Worm (Caenorhabditis elegans): Measurements from ENCODE around the gene fip-1.

The fip-1 gene

DNA sequence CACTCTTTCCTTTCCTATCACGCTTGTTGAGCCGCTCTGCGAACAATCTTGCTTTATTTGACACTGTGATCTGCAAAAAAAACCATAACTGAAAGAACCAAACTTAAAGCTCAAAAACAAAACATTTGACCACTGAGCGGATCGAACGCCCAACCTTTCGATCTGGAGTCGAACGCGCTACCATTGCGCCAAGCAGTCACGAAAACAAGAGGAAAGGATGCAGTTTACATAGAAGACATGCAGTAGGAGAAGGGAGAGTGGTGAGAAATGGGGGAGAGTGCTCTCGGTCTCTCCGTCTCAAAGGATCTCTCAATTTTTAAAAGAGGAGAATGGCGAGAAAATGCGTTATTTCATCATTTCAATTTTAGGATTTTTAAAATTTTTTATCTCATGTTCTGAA, 38.8 kb downstream of the fip-1 start (continued):
- no peak for TF ChIP-seq ceh-32 (tag; optimal IDR thresholded peaks at IDR 0.05; ENCODE audit: poor library complexity)
- peak; percentile 87 for TF ChIP-seq tra-1 (GFP tag; IDR thresholded peaks at IDR 0.05)
- TF ChIP-seq unc-62 (GFP tag; optimal IDR thresholded peaks at IDR 0.05 in 1 of 2): peak in 1 of 2 experiments; percentile 93
- TF ChIP-seq unc-62 (tag; optimal IDR thresholded peaks at IDR 0.05): no peak
- TF ChIP-seq lin-38 (GFP tag; IDR thresholded peaks at IDR 0.05): peak; percentile 84
- peak; percentile 95 for TF ChIP-seq dmd-8 (GFP tag; IDR thresholded peaks at IDR 0.05)
- TF ChIP-seq lin-39 (tag; optimal IDR thresholded peaks at IDR 0.05): no peak
- peak; percentile 41 for TF ChIP-seq Y5F2A.4 (GFP tag; optimal IDR thresholded peaks at IDR 0.05)
- TF ChIP-seq nhr-102 (tag; optimal IDR thresholded peaks at IDR 0.05): peak; percentile 75
- TF ChIP-seq gei-8 (GFP tag; optimal IDR thresholded peaks at IDR 0.05): peak; percentile 71
- peak; percentile 44 for TF ChIP-seq F49E8.2 (tag; optimal IDR thresholded peaks at IDR 0.05; ENCODE audit: borderline replicate concordance)
- peak; percentile 97 for TF ChIP-seq lim-7 (GFP tag; IDR thresholded peaks at IDR 0.05)
- no peak for TF ChIP-seq R02D3.7 (tag; optimal IDR thresholded peaks at IDR 0.05)
- TF ChIP-seq set-16 (GFP tag; IDR thresholded peaks at IDR 0.05): peak; percentile 29; the same call in 1 of the 2 replicates
- peak; percentile 47 for TF ChIP-seq dmd-6 (GFP tag; IDR thresholded peaks at IDR 0.05)
- 0 out of 2 replicates have a peak, but pooled peaks have one; percentile 36 for TF ChIP-seq zip-11 (GFP tag; IDR thresholded peaks at IDR 0.05)
- TF ChIP-seq D1046.2 (GFP tag; IDR thresholded peaks at IDR 0.05): no peak
- TF ChIP-seq zag-1 (tag; optimal IDR thresholded peaks at IDR 0.05): no peak
- TF ChIP-seq dve-1 (tag; optimal IDR thresholded peaks at IDR 0.05; ENCODE audit: insufficient read depth): peak; percentile 58
- TF ChIP-seq attf-4 (tag; optimal IDR thresholded peaks at IDR 0.05): no peak
- peak; percentile 90 for TF ChIP-seq arid-1 (GFP tag; conservative IDR thresholded peaks at IDR 0.05)
- peak; percentile 77 for TF ChIP-seq nhr-111 (GFP tag; optimal IDR thresholded peaks at IDR 0.05)
- peak; percentile 53 for TF ChIP-seq dpl-1 (GFP tag; optimal IDR thresholded peaks at IDR 0.05)
- no peak for TF ChIP-seq pqm-1 (tag; optimal IDR thresholded peaks at IDR 0.05)
- TF ChIP-seq ceh-82 (tag; optimal IDR thresholded peaks at IDR 0.05): no peak
- no peak for TF ChIP-seq ztf-11 (tag; optimal IDR thresholded peaks at IDR 0.05)
- TF ChIP-seq php-3 (GFP tag; IDR thresholded peaks at IDR 0.05): peak; percentile 72
- TF ChIP-seq mdl-1 (tag; optimal IDR thresholded peaks at IDR 0.05): no peak
- peak; percentile 81 for TF ChIP-seq ztf-7 (tag; optimal IDR thresholded peaks at IDR 0.05)
- TF ChIP-seq lir-3 (tag; optimal IDR thresholded peaks at IDR 0.05): peak; percentile 75
- peak; percentile 72 for TF ChIP-seq lin-13 (GFP tag; optimal IDR thresholded peaks at IDR 0.05)
- peak; percentile 61 for TF ChIP-seq aly-2 (tag; optimal IDR thresholded peaks at IDR 0.05)
- TF ChIP-seq nhr-237 (tag; optimal IDR thresholded peaks at IDR 0.05): no peak
- peak; percentile 54 for TF ChIP-seq spr-3 (GFP tag; optimal IDR thresholded peaks at IDR 0.05)
- peak; percentile 79 for TF ChIP-seq mxl-2 (GFP tag; conservative IDR thresholded peaks at IDR 0.05)
- peak; percentile 85 for TF ChIP-seq T26A8.4 (GFP tag; IDR thresholded peaks at IDR 0.05)
- no peak for TF ChIP-seq nhr-77 (tag; optimal IDR thresholded peaks at IDR 0.05)
- TF ChIP-seq nhr-10 (tag; optimal IDR thresholded peaks at IDR 0.05): no peak
- TF ChIP-seq ceh-62 (tag; optimal IDR thresholded peaks at IDR 0.05): no peak
- TF ChIP-seq egl-43 (GFP tag; IDR thresholded peaks at IDR 0.05): peak; percentile 97
- TF ChIP-seq madf-9 (GFP tag; conservative IDR thresholded peaks at IDR 0.05): peak; percentile 91
- TF ChIP-seq spr-1 (tag; optimal IDR thresholded peaks at IDR 0.05): peak; percentile 43
- no peak for TF ChIP-seq unc-39 (tag; optimal IDR thresholded peaks at IDR 0.05)
- TF ChIP-seq cey-2 (tag; optimal IDR thresholded peaks at IDR 0.05; ENCODE audit: borderline replicate concordance, insufficient read depth): no peak
- peak; percentile 88 for TF ChIP-seq Y75B8A.6 (GFP tag; IDR thresholded peaks at IDR 0.05)
- TF ChIP-seq lin-29 (GFP tag; IDR thresholded peaks at IDR 0.05): peak; percentile 65; the same call in 1 of the 2 replicates
- TF ChIP-seq vab-7 (GFP tag; IDR thresholded peaks at IDR 0.05): peak; percentile 90
- peak; percentile 85 for TF ChIP-seq duxl-1 (tag; optimal IDR thresholded peaks at IDR 0.05; ENCODE audit: poor library complexity)
- no peak for TF ChIP-seq snpc-4 (tag; optimal IDR thresholded peaks at IDR 0.05)
- no peak for TF ChIP-seq tag-97 (GFP tag; IDR thresholded peaks at IDR 0.05)
- TF ChIP-seq zfp-2 (tag; optimal IDR thresholded peaks at IDR 0.05): peak; percentile 24
- TF ChIP-seq fos-1 (tag; optimal IDR thresholded peaks at IDR 0.05): no peak
